Worm (Caenorhabditis elegans): ENCODE data around the gene cki-2.

Gene cki-2

ce11 chrII:7858101-7858500 is 41.8 kb downstream of the cki-2 start, which contains the start of gene sds-22:
TSS of gene sds-22 (plus strand) at chrII:7858401.
- TF ChIP-seq ceh-43 (GFP tag; optimal IDR thresholded peaks at IDR 0.05) (no peak), M03D4.4 (tag; optimal IDR thresholded peaks at IDR 0.05) (no peak), nhr-2 (tag; optimal IDR thresholded peaks at IDR 0.05) (no peak), cnd-1 (tag; optimal IDR thresholded peaks at IDR 0.05) (no peak), elt-3 (tag; optimal IDR thresholded peaks at IDR 0.05) (no peak), sptf-1 (tag; optimal IDR thresholded peaks at IDR 0.05) (no peak), ham-2 (GFP tag; optimal IDR thresholded peaks at IDR 0.05) (no peak), tbx-8 (GFP tag; optimal IDR thresholded peaks at IDR 0.05) (no peak), blmp-1 (tag; optimal IDR thresholded peaks at IDR 0.05) (no peak), nhr-28 (tag; optimal IDR thresholded peaks at IDR 0.05) (no peak), nhr-237 (tag; optimal IDR thresholded peaks at IDR 0.05) (no peak), ztf-11 (tag; optimal IDR thresholded peaks at IDR 0.05) (no peak), unc-120 (tag; optimal IDR thresholded peaks at IDR 0.05; ENCODE audit: poor library complexity, severe bottlenecking) (no peak), unc-62 (GFP tag; optimal IDR thresholded peaks at IDR 0.05) (no peak), mls-2 (tag; optimal IDR thresholded peaks at IDR 0.05) (no peak), pha-4 (tag; optimal IDR thresholded peaks at IDR 0.05) (no peak), nhr-76 (tag; optimal IDR thresholded peaks at IDR 0.05) (no peak)

ce11 chrII:7860221-7860928 is 44.1 kb downstream of the cki-2 start, which contains the start of gene lin-5:
TSS of gene lin-5 (plus strand) at chrII:7860574.
- TF ChIP-seq nhr-28 (tag; optimal IDR thresholded peaks at IDR 0.05) (no peak), mep-1 (tag; optimal IDR thresholded peaks at IDR 0.05) (no peak), tbx-8 (GFP tag; optimal IDR thresholded peaks at IDR 0.05) (no peak), unc-62 (GFP tag; optimal IDR thresholded peaks at IDR 0.05) (peak; percentile 25), hlh-1 (tag; optimal IDR thresholded peaks at IDR 0.05) (peak; percentile 22), nhr-76 (tag; optimal IDR thresholded peaks at IDR 0.05) (no peak), cnd-1 (tag; optimal IDR thresholded peaks at IDR 0.05) (no peak), blmp-1 (tag; optimal IDR thresholded peaks at IDR 0.05) (no peak), unc-39 (tag; optimal IDR thresholded peaks at IDR 0.05) (no peak), ceh-43 (GFP tag; optimal IDR thresholded peaks at IDR 0.05) (no peak), sem-2 (GFP tag; optimal IDR thresholded peaks at IDR 0.05) (no peak), zip-8 (tag; optimal IDR thresholded peaks at IDR 0.05) (no peak), lsy-2 (tag; optimal IDR thresholded peaks at IDR 0.05) (peak; percentile 27), mab-5 (tag; optimal IDR thresholded peaks at IDR 0.05) (no peak), pha-4 (tag; optimal IDR thresholded peaks at IDR 0.05) (no peak), ceh-39 (tag; optimal IDR thresholded peaks at IDR 0.05) (no peak), bed-3 (GFP tag; optimal IDR thresholded peaks at IDR 0.05) (no peak), flh-1 (GFP tag; optimal IDR thresholded peaks at IDR 0.05) (no peak), sptf-1 (tag; optimal IDR thresholded peaks at IDR 0.05) (no peak), M03D4.4 (tag; optimal IDR thresholded peaks at IDR 0.05) (no peak), nhr-12 (tag; optimal IDR thresholded peaks at IDR 0.05) (no peak), snpc-4 (tag; optimal IDR thresholded peaks at IDR 0.05) (no peak), unc-120 (tag; optimal IDR thresholded peaks at IDR 0.05; ENCODE audit: poor library complexity, severe bottlenecking) (peak; percentile 44), drap-1 (GFP tag; optimal IDR thresholded peaks at IDR 0.05) (peak; percentile 4), elt-3 (tag; optimal IDR thresholded peaks at IDR 0.05) (no peak), nhr-2 (tag; optimal IDR thresholded peaks at IDR 0.05) (no peak), ham-2 (GFP tag; optimal IDR thresholded peaks at IDR 0.05) (no peak), lin-13 (tag; optimal IDR thresholded peaks at IDR 0.05) (peak; percentile 31), ces-1 (GFP tag; optimal IDR thresholded peaks at IDR 0.05) (peak; percentile 45), ztf-11 (tag; optimal IDR thresholded peaks at IDR 0.05) (no peak), lin-32 (GFP tag; optimal IDR thresholded peaks at IDR 0.05) (no peak), nhr-237 (tag; optimal IDR thresholded peaks at IDR 0.05) (no peak), mls-2 (tag; optimal IDR thresholded peaks at IDR 0.05) (peak; percentile 48), elt-1 (tag; optimal IDR thresholded peaks at IDR 0.05; ENCODE audit: borderline replicate concordance, insufficient read depth) (no peak)

ce11 chrII:7863480-7864125 is 47.3 kb downstream of the cki-2 start:
- TF ChIP-seq M03D4.4 (tag; optimal IDR thresholded peaks at IDR 0.05) (no peak), flh-1 (GFP tag; optimal IDR thresholded peaks at IDR 0.05) (no peak), zip-8 (tag; optimal IDR thresholded peaks at IDR 0.05) (no peak), sptf-1 (tag; optimal IDR thresholded peaks at IDR 0.05) (peak; percentile 20)

Measured in whole organism, mixed stage, embryonic.